Worm (Caenorhabditis elegans) whole organism, L2 larva: ENCODE results near the gene F57C7.4.
A peak's percentile ranks its signal among the peaks of the same experiment; 100 is the strongest.

Experiments
- C34F6.9 ChIP-seq: fragments of 150-350 bp; optimal IDR thresholded peaks from 2 replicates; lab custom pipeline; 2014; ENCODE audit warnings: missing biosample characterization, missing genetic modification characterization
- R02D3.7 ChIP-seq: fragments of 150-350 bp; optimal IDR thresholded peaks from 2 replicates; lab custom pipeline; 2014; ENCODE audit warnings: missing biosample characterization, missing genetic modification characterization
- ZK546.5 ChIP-seq: sonication (generic microtip); optimal IDR thresholded peaks from 2 replicates; lab custom pipeline; 2017; ENCODE audit warnings: missing biosample characterization, missing genetic modification characterization
- aly-2 ChIP-seq: fragments of 150-350 bp; optimal IDR thresholded peaks from 2 replicates; lab custom pipeline; 2014; ENCODE audit warnings: missing biosample characterization, missing genetic modification characterization
- blmp-1 ChIP-seq: sonication (generic microtip); optimal IDR thresholded peaks from 2 replicates; lab custom pipeline; 2017; ENCODE audit warnings: missing genetic modification characterization, mild to moderate bottlenecking, missing compliant biosample characterization, antibody characterized with exemption, moderate library complexity; ENCODE audit not compliant: insufficient read depth
- ceh-16 ChIP-seq: fragments of 150-350 bp; optimal IDR thresholded peaks from 2 replicates; lab custom pipeline; 2014; ENCODE audit warnings: missing biosample characterization, missing genetic modification characterization
- ceh-82 ChIP-seq: fragments of 150-350 bp; optimal IDR thresholded peaks from 2 replicates; lab custom pipeline; 2014; ENCODE audit warnings: missing biosample characterization, missing genetic modification characterization
- dmd-4 ChIP-seq: sonication (generic microtip); optimal IDR thresholded peaks from 2 replicates; lab custom pipeline; 2017; ENCODE audit warnings: missing biosample characterization, missing genetic modification characterization
- elt-3 ChIP-seq: sonication (generic microtip); optimal IDR thresholded peaks from 2 replicates; lab custom pipeline; 2017; ENCODE audit warnings: missing biosample characterization, missing genetic modification characterization
- lin-11 ChIP-seq: fragments of 150-350 bp; sonication (generic microtip); optimal IDR thresholded peaks from 2 replicates; lab custom pipeline; 2014; ENCODE audit warnings: missing biosample characterization, missing genetic modification characterization, inconsistent platforms, mixed read lengths
- lsy-2 ChIP-seq, 2 experiments: fragments of 150-350 bp in 1 of 2; sonication (generic microtip) in 1 of 2; optimal IDR thresholded peaks; 2 replicates each; lab custom pipeline; 2014 to 2017; ENCODE audit warnings: missing biosample characterization in 2 of 2, missing genetic modification characterization in 2 of 2
- mab-5 ChIP-seq: fragments of 150-350 bp; optimal IDR thresholded peaks from 2 replicates; lab custom pipeline; 2014; ENCODE audit warnings: missing biosample characterization, missing genetic modification characterization
- nhr-10 ChIP-seq: sonication (generic microtip); optimal IDR thresholded peaks from 2 replicates; lab custom pipeline; 2017; ENCODE audit warnings: missing biosample characterization, missing genetic modification characterization
- nhr-11 ChIP-seq: fragments of 150-350 bp; optimal IDR thresholded peaks from 2 replicates; lab custom pipeline; 2014; ENCODE audit warnings: missing biosample characterization, missing genetic modification characterization
- nhr-12 ChIP-seq: fragments of 150-350 bp; optimal IDR thresholded peaks from 2 replicates; lab custom pipeline; 2014; ENCODE audit warnings: missing biosample characterization, missing genetic modification characterization
- nhr-129 ChIP-seq: fragments of 150-350 bp; optimal IDR thresholded peaks from 2 replicates; lab custom pipeline; 2014; ENCODE audit warnings: missing biosample characterization, missing genetic modification characterization
- nhr-21 ChIP-seq: fragments of 150-350 bp; optimal IDR thresholded peaks from 2 replicates; lab custom pipeline; 2014; ENCODE audit warnings: missing biosample characterization, missing genetic modification characterization
- nhr-23 ChIP-seq: fragments of 150-350 bp; optimal IDR thresholded peaks from 2 replicates; lab custom pipeline; 2014; ENCODE audit warnings: missing biosample characterization, missing genetic modification reagents, missing genetic modification characterization
- nhr-237 ChIP-seq: fragments of 150-350 bp; optimal IDR thresholded peaks from 2 replicates; lab custom pipeline; 2014; ENCODE audit warnings: missing biosample characterization, missing genetic modification characterization
- nhr-25 ChIP-seq: fragments of 150-350 bp; sonication (generic microtip); optimal IDR thresholded peaks from 3 replicates; lab custom pipeline; 2014; ENCODE audit warnings: missing biosample characterization, missing genetic modification characterization
- nhr-6 ChIP-seq: fragments of 150-350 bp; optimal IDR thresholded peaks from 2 replicates; lab custom pipeline; 2014; ENCODE audit warnings: missing biosample characterization, missing genetic modification characterization
- nhr-77 ChIP-seq: fragments of 150-350 bp; optimal IDR thresholded peaks from 2 replicates; lab custom pipeline; 2014; ENCODE audit warnings: missing biosample characterization, missing genetic modification characterization
- peb-1 ChIP-seq: fragments of 150-350 bp; optimal IDR thresholded peaks from 2 replicates; lab custom pipeline; 2014; ENCODE audit warnings: missing biosample characterization, missing genetic modification characterization
- sem-4 ChIP-seq: fragments of 150-350 bp; optimal IDR thresholded peaks from 2 replicates; lab custom pipeline; 2014; ENCODE audit warnings: missing biosample characterization, missing genetic modification reagents, missing genetic modification characterization
- skn-1 ChIP-seq: sonication (generic microtip); optimal IDR thresholded peaks from 2 replicates; lab custom pipeline; 2017; ENCODE audit warnings: missing biosample characterization, missing genetic modification characterization
- sma-3 ChIP-seq: sonication (generic microtip); optimal IDR thresholded peaks from 2 replicates; lab custom pipeline; 2016; ENCODE audit warnings: missing genetic modification reagents, missing genetic modification characterization, missing compliant biosample characterization
- sma-9 ChIP-seq, 2 experiments: fragments of 150-350 bp in 1 of 2; sonication (generic microtip) in 1 of 2; optimal IDR thresholded peaks; 2 replicates each; lab custom pipeline; 2014 to 2016; ENCODE audit warnings: missing genetic modification characterization in 2 of 2, mild to moderate bottlenecking in 1 of 2, missing biosample characterization in 1 of 2, missing compliant biosample characterization in 1 of 2, missing genetic modification reagents in 1 of 2, moderate library complexity in 1 of 2
- snpc-4 ChIP-seq: fragments of 150-350 bp; optimal IDR thresholded peaks from 2 replicates; lab custom pipeline; 2014; ENCODE audit warnings: missing biosample characterization, missing genetic modification characterization
- unc-39 ChIP-seq: fragments of 150-350 bp; optimal IDR thresholded peaks from 2 replicates; lab custom pipeline; 2014; ENCODE audit warnings: missing biosample characterization, missing genetic modification characterization
- unc-55 ChIP-seq: fragments of 150-350 bp; sonication (generic microtip); optimal IDR thresholded peaks from 3 replicates; lab custom pipeline; 2014; ENCODE audit warnings: missing biosample characterization, missing genetic modification reagents, missing genetic modification characterization
- unc-62 ChIP-seq: fragments of 150-350 bp; optimal IDR thresholded peaks from 2 replicates; lab custom pipeline; 2014; ENCODE audit warnings: missing biosample characterization, missing genetic modification reagents, missing genetic modification characterization
- zag-1 ChIP-seq: fragments of 150-350 bp; optimal IDR thresholded peaks from 2 replicates; lab custom pipeline; 2014; ENCODE audit warnings: missing biosample characterization, missing genetic modification characterization
- ztf-4 ChIP-seq: fragments of 150-350 bp; optimal IDR thresholded peaks from 2 replicates; lab custom pipeline; 2014; ENCODE audit warnings: missing biosample characterization, missing genetic modification characterization

Gene F57C7.4

ce11 chrX:10594701-10595421 lies 5.5 kb upstream of the F57C7.4 start:
- TF ChIP-seq blmp-1 (tag; lab: Kevin White, UChicago) (no peak), aly-2 (tag; lab: Kevin White, UChicago) (no peak), nhr-77 (tag; lab: Kevin White, UChicago) (no peak), zag-1 (peak; percentile 15), nhr-129 (tag; lab: Kevin White, UChicago) (peak; percentile 7), ceh-16 (tag; lab: Kevin White, UChicago) (no peak), nhr-25 (tag; lab: Kevin White, UChicago) (peak; percentile 44)
- TF ChIP-seq, all 48 proteins: peak for 3

ce11 chrX:10593756-10594376 lies 4.5 kb upstream of the F57C7.4 start:
- TF ChIP-seq lin-11 (no peak), unc-55 (no peak), nhr-11 (tag; lab: Kevin White, UChicago) (no peak), nhr-129 (tag; lab: Kevin White, UChicago) (peak; percentile 29), nhr-6 (tag; lab: Kevin White, UChicago) (no peak), lsy-2 (tag; optimal IDR thresholded peaks at IDR 0.05; lab: Kevin White, UChicago) (peak in 1 of 2 experiments; percentile 24), skn-1 (no peak), dmd-4 (tag; lab: Kevin White, UChicago) (no peak), sma-9 (GFP tag; optimal IDR thresholded peaks at IDR 0.05; lab: Kevin White, UChicago) (peak; percentile 0), sma-9 (tag; optimal IDR thresholded peaks at IDR 0.05; lab: Kevin White, UChicago) (no peak), ZK546.5 (tag; lab: Kevin White, UChicago) (no peak), nhr-10 (no peak), unc-39 (tag; lab: Kevin White, UChicago) (no peak), peb-1 (tag; lab: Kevin White, UChicago) (no peak), C34F6.9 (tag; lab: Kevin White, UChicago) (no peak), R02D3.7 (no peak), sma-3 (peak; percentile 9), nhr-25 (tag; lab: Kevin White, UChicago) (peak; percentile 15), nhr-21 (peak; percentile 72), unc-62 (GFP tag; lab: Kevin White, UChicago) (no peak), nhr-12 (tag; lab: Kevin White, UChicago) (no peak), blmp-1 (tag; lab: Kevin White, UChicago) (peak; percentile 60), nhr-237 (tag; lab: Kevin White, UChicago) (no peak), mab-5 (tag; lab: Kevin White, UChicago) (no peak), nhr-23 (tag; lab: Kevin White, UChicago) (no peak), elt-3 (tag; lab: Kevin White, UChicago) (no peak), snpc-4 (tag; lab: Kevin White, UChicago) (no peak), ztf-4 (tag; lab: Kevin White, UChicago) (no peak)

- TF ChIP-seq R02D3.7: no peak
- TF ChIP-seq sem-4 (tag; lab: Kevin White, UChicago): no peak
- no peak for TF ChIP-seq sma-3
Measured at ce11 chrX:10593234-10593633, 3.9 kb upstream of the F57C7.4 start, which contains the start of gene sdn-1. Gene sdn-1 (minus strand): TSS chrX:10593334.

ce11 chrX:10591208-10591782 lies 1.9 kb upstream of the F57C7.4 start:
- TF ChIP-seq ceh-82 (tag; lab: Kevin White, UChicago): no peak
- peak; percentile 0 for TF ChIP-seq nhr-21

- no peak for TF ChIP-seq nhr-11 (tag; lab: Kevin White, UChicago)
- TF ChIP-seq lsy-2 (tag; optimal IDR thresholded peaks at IDR 0.05; lab: Kevin White, UChicago): peak in 1 of 2 experiments; percentile 13
Measured at ce11 chrX:10590772-10591171, 1.4 kb upstream of the F57C7.4 start.
